Worm (Caenorhabditis elegans) whole organism, L3 larva: Measurements from ENCODE around the gene Y50D4B.6.

Source experiments
- fkh-10 ChIP-seq: sonication (generic microtip); optimal IDR thresholded peaks from 2 replicates; lab custom pipeline; 2017; ENCODE audit warnings: missing biosample characterization, missing genetic modification reagents, missing genetic modification characterization
- jun-1 ChIP-seq: fragments of 150-350 bp; optimal IDR thresholded peaks from 2 replicates; lab custom pipeline; 2014; ENCODE audit warnings: missing biosample characterization, missing genetic modification reagents, missing genetic modification characterization
- skn-1 ChIP-seq: fragments of 150-350 bp; optimal IDR thresholded peaks from 2 replicates; lab custom pipeline; 2014; ENCODE audit warnings: missing biosample characterization, missing genetic modification characterization

DNA sequence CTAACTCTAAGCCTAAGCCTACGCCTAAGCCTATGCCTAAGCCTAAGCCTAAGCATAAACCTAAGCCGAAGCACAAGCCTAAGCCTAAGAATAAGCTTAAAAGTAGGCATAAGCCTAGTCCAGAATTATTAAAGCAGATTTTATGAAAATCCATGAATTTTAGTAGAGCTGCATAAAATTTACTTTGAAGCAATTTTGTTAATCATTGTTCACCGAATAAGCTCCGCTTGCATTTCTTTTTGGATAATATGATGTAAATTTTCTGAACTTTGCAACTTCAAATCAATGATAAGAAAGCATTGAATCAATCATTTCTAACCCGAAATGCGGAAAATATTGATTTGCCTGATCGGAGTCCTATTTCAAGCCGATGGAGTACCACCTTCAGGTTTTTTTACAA lies 50.2 kb downstream of the Y50D4B.6 start, which contains the start of gene cpr-8:
- TF ChIP-seq fkh-10 (GFP tag; lab: Kevin White, UChicago): no peak
- TF ChIP-seq jun-1 (tag; lab: Kevin White, UChicago): no peak
- no peak for TF ChIP-seq skn-1
